Worm (Caenorhabditis elegans) whole organism, L2 larva: ENCODE data around the gene gst-33.

Experiments
- C34F6.9 ChIP-seq: fragments of 150-350 bp; optimal IDR thresholded peaks from 2 replicates; lab custom pipeline; 2014; ENCODE audit warnings: missing biosample characterization, missing genetic modification characterization
- F13H6.1 ChIP-seq: sonication (generic microtip); optimal IDR thresholded peaks from 2 replicates; lab custom pipeline; 2016; ENCODE audit warnings: missing genetic modification characterization, missing compliant biosample characterization
- R02D3.7 ChIP-seq: fragments of 150-350 bp; optimal IDR thresholded peaks from 2 replicates; lab custom pipeline; 2014; ENCODE audit warnings: missing biosample characterization, missing genetic modification characterization
- Y55F3AM.14 ChIP-seq: fragments of 200-800 bp; sonication (Bioruptor generic); optimal IDR thresholded peaks from 2 replicates; lab custom pipeline; 2018; ENCODE audit warnings: mild to moderate bottlenecking, missing genetic modification characterization, missing compliant biosample characterization
- ZK546.5 ChIP-seq: sonication (generic microtip); optimal IDR thresholded peaks from 2 replicates; lab custom pipeline; 2017; ENCODE audit warnings: missing biosample characterization, missing genetic modification characterization
- aly-2 ChIP-seq: fragments of 150-350 bp; optimal IDR thresholded peaks from 2 replicates; lab custom pipeline; 2014; ENCODE audit warnings: missing biosample characterization, missing genetic modification characterization
- ama-1 ChIP-seq: fragments of 150-350 bp; optimal IDR thresholded peaks from 2 replicates; lab custom pipeline; 2018; ENCODE audit warnings: inconsistent platforms
- blmp-1 ChIP-seq: sonication (generic microtip); optimal IDR thresholded peaks from 2 replicates; lab custom pipeline; 2017; ENCODE audit warnings: missing genetic modification characterization, mild to moderate bottlenecking, missing compliant biosample characterization, antibody characterized with exemption, moderate library complexity; ENCODE audit not compliant: insufficient read depth
- ceh-16 ChIP-seq: fragments of 150-350 bp; optimal IDR thresholded peaks from 2 replicates; lab custom pipeline; 2014; ENCODE audit warnings: missing biosample characterization, missing genetic modification characterization
- dmd-4 ChIP-seq: sonication (generic microtip); optimal IDR thresholded peaks from 2 replicates; lab custom pipeline; 2017; ENCODE audit warnings: missing biosample characterization, missing genetic modification characterization
- egl-27 ChIP-seq: sonication (generic microtip); optimal IDR thresholded peaks from 3 replicates; lab custom pipeline; 2017; ENCODE audit warnings: missing biosample characterization, missing genetic modification reagents, missing genetic modification characterization
- elt-1 ChIP-seq: fragments of 150-350 bp; optimal IDR thresholded peaks from 2 replicates; lab custom pipeline; 2014; ENCODE audit warnings: missing biosample characterization, missing genetic modification characterization
- gmeb-1 ChIP-seq: fragments of 150-350 bp; optimal IDR thresholded peaks from 2 replicates; lab custom pipeline; 2014; ENCODE audit warnings: missing biosample characterization, missing genetic modification characterization
- lin-11 ChIP-seq: fragments of 150-350 bp; sonication (generic microtip); optimal IDR thresholded peaks from 2 replicates; lab custom pipeline; 2014; ENCODE audit warnings: missing biosample characterization, missing genetic modification characterization, inconsistent platforms, mixed read lengths
- lin-13 ChIP-seq: fragments of 150-350 bp; optimal IDR thresholded peaks from 2 replicates; lab custom pipeline; 2014; ENCODE audit warnings: missing biosample characterization, missing genetic modification reagents, missing genetic modification characterization
- lin-39 ChIP-seq: fragments of 150-350 bp; optimal IDR thresholded peaks from 2 replicates; lab custom pipeline; 2014; ENCODE audit warnings: missing biosample characterization, missing genetic modification reagents, missing genetic modification characterization
- nhr-10 ChIP-seq: sonication (generic microtip); optimal IDR thresholded peaks from 2 replicates; lab custom pipeline; 2017; ENCODE audit warnings: missing biosample characterization, missing genetic modification characterization
- nhr-11 ChIP-seq: fragments of 150-350 bp; optimal IDR thresholded peaks from 2 replicates; lab custom pipeline; 2014; ENCODE audit warnings: missing biosample characterization, missing genetic modification characterization
- nhr-12 ChIP-seq: fragments of 150-350 bp; optimal IDR thresholded peaks from 2 replicates; lab custom pipeline; 2014; ENCODE audit warnings: missing biosample characterization, missing genetic modification characterization
- nhr-129 ChIP-seq: fragments of 150-350 bp; optimal IDR thresholded peaks from 2 replicates; lab custom pipeline; 2014; ENCODE audit warnings: missing biosample characterization, missing genetic modification characterization
- nhr-21 ChIP-seq: fragments of 150-350 bp; optimal IDR thresholded peaks from 2 replicates; lab custom pipeline; 2014; ENCODE audit warnings: missing biosample characterization, missing genetic modification characterization
- nhr-23 ChIP-seq: fragments of 150-350 bp; optimal IDR thresholded peaks from 2 replicates; lab custom pipeline; 2014; ENCODE audit warnings: missing biosample characterization, missing genetic modification reagents, missing genetic modification characterization
- nhr-237 ChIP-seq: fragments of 150-350 bp; optimal IDR thresholded peaks from 2 replicates; lab custom pipeline; 2014; ENCODE audit warnings: missing biosample characterization, missing genetic modification characterization
- nhr-25 ChIP-seq: fragments of 150-350 bp; sonication (generic microtip); optimal IDR thresholded peaks from 3 replicates; lab custom pipeline; 2014; ENCODE audit warnings: missing biosample characterization, missing genetic modification characterization
- nhr-6 ChIP-seq: fragments of 150-350 bp; optimal IDR thresholded peaks from 2 replicates; lab custom pipeline; 2014; ENCODE audit warnings: missing biosample characterization, missing genetic modification characterization
- nhr-77 ChIP-seq: fragments of 150-350 bp; optimal IDR thresholded peaks from 2 replicates; lab custom pipeline; 2014; ENCODE audit warnings: missing biosample characterization, missing genetic modification characterization
- peb-1 ChIP-seq: fragments of 150-350 bp; optimal IDR thresholded peaks from 2 replicates; lab custom pipeline; 2014; ENCODE audit warnings: missing biosample characterization, missing genetic modification characterization
- sem-4 ChIP-seq: fragments of 150-350 bp; optimal IDR thresholded peaks from 2 replicates; lab custom pipeline; 2014; ENCODE audit warnings: missing biosample characterization, missing genetic modification reagents, missing genetic modification characterization
- skn-1 ChIP-seq: sonication (generic microtip); optimal IDR thresholded peaks from 2 replicates; lab custom pipeline; 2017; ENCODE audit warnings: missing biosample characterization, missing genetic modification characterization
- sma-9 ChIP-seq, 2 experiments: fragments of 150-350 bp in 1 of 2; sonication (generic microtip) in 1 of 2; optimal IDR thresholded peaks; 2 replicates each; lab custom pipeline; 2014 to 2016; ENCODE audit warnings: missing genetic modification characterization in 2 of 2, mild to moderate bottlenecking in 1 of 2, missing biosample characterization in 1 of 2, missing compliant biosample characterization in 1 of 2, missing genetic modification reagents in 1 of 2, moderate library complexity in 1 of 2
- unc-39 ChIP-seq: fragments of 150-350 bp; optimal IDR thresholded peaks from 2 replicates; lab custom pipeline; 2014; ENCODE audit warnings: missing biosample characterization, missing genetic modification characterization
- unc-55 ChIP-seq: fragments of 150-350 bp; sonication (generic microtip); optimal IDR thresholded peaks from 3 replicates; lab custom pipeline; 2014; ENCODE audit warnings: missing biosample characterization, missing genetic modification reagents, missing genetic modification characterization
- zag-1 ChIP-seq: fragments of 150-350 bp; optimal IDR thresholded peaks from 2 replicates; lab custom pipeline; 2014; ENCODE audit warnings: missing biosample characterization, missing genetic modification characterization
- ztf-1 ChIP-seq: fragments of 200-800 bp; sonication (Bioruptor generic); conservative IDR thresholded peaks from 2 replicates; pipeline ENCODE4 v1.3.6; 2022; ENCODE audit warnings: missing genetic modification characterization, missing compliant biosample characterization

gst-33 gene

ce11 chrV:3444777-3445089 is 23.6 kb downstream of the gst-33 start, which contains the start of gene cfz-2:
TSS of gene cfz-2 (minus strand) at chrV:3444877.
- TF ChIP-seq F13H6.1, result peak; percentile 29
- TF ChIP-seq lin-11 (tag; lab: Kevin White, UChicago), result no peak

ce11 chrV:3442609-3443008 is 25.8 kb downstream of the gst-33 start:
- no peak for TF ChIP-seq Y55F3AM.14 (GFP tag; lab: Kevin White, UChicago)
- no peak for TF ChIP-seq sma-9 (GFP tag; optimal IDR thresholded peaks at IDR 0.05; lab: Kevin White, UChicago)
- no peak for TF ChIP-seq sma-9 (tag; optimal IDR thresholded peaks at IDR 0.05; lab: Kevin White, UChicago)
- no peak for TF ChIP-seq skn-1 (tag; lab: Kevin White, UChicago)
- TF ChIP-seq F13H6.1, result no peak
- TF ChIP-seq ama-1 (lab: Kevin White, UChicago), result no peak
- no peak for TF ChIP-seq nhr-6 (tag; lab: Kevin White, UChicago)
- TF ChIP-seq nhr-12 (tag; lab: Kevin White, UChicago), result no peak
- no peak for TF ChIP-seq nhr-10
- no peak for TF ChIP-seq nhr-129 (tag; lab: Kevin White, UChicago)
- no peak for TF ChIP-seq nhr-23 (tag; lab: Kevin White, UChicago)
- TF ChIP-seq egl-27 (tag; lab: Kevin White, UChicago), result no peak
- no peak for TF ChIP-seq ztf-1 (GFP tag; lab: Robert Waterston, UW)
- TF ChIP-seq sem-4 (tag; lab: Kevin White, UChicago), result no peak
- TF ChIP-seq elt-1 (tag; lab: Kevin White, UChicago), result no peak
- TF ChIP-seq ceh-16 (tag; lab: Kevin White, UChicago), result no peak
- TF ChIP-seq gmeb-1 (tag; lab: Kevin White, UChicago), result no peak
- TF ChIP-seq C34F6.9, result no peak
- TF ChIP-seq nhr-237 (tag; lab: Kevin White, UChicago), result no peak

DNA sequence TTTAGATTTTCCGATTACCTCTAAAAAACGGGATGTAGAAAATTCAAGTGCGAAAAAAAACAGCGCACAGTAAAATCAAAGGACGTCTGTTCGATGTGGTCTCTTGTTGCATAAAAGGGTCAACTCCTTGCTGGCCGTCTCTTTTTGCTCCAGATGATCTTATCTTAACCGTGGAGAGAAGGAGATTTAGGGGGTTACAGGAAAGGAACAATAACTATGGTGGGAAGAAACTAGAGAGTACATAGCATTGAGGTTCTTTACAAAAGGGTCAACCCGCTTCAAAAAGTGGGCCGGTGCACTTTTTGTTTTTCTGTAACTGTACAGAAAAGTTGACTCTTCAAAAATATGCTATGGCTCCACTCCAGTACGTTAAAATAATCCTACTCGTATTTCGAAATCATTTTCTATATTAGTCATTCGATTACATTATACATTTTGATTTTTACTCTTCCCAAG is 36.8 kb downstream of the gst-33 start, which contains the start of the genes T20D4.19 and srj-9:
TSS of gene T20D4.19 (minus strand) at position 101 of the 456 bp plus-strand sequence.
TSS of gene srj-9 (plus strand) at position 406 of the 456 bp plus-strand sequence.
- no peak for TF ChIP-seq lin-11 (tag; lab: Kevin White, UChicago)
- no peak for TF ChIP-seq sma-9 (GFP tag; optimal IDR thresholded peaks at IDR 0.05; lab: Kevin White, UChicago)
- TF ChIP-seq sma-9 (tag; optimal IDR thresholded peaks at IDR 0.05; lab: Kevin White, UChicago), result no peak
- TF ChIP-seq nhr-129 (tag; lab: Kevin White, UChicago), result no peak
- no peak for TF ChIP-seq gmeb-1 (tag; lab: Kevin White, UChicago)
- TF ChIP-seq ZK546.5 (tag; lab: Kevin White, UChicago), result no peak
- no peak for TF ChIP-seq Y55F3AM.14 (GFP tag; lab: Kevin White, UChicago)
- no peak for TF ChIP-seq peb-1
- TF ChIP-seq R02D3.7 (tag; lab: Kevin White, UChicago), result no peak
- TF ChIP-seq sem-4 (tag; lab: Kevin White, UChicago), result no peak
- no peak for TF ChIP-seq F13H6.1
- TF ChIP-seq unc-39 (tag; lab: Kevin White, UChicago), result no peak
- TF ChIP-seq dmd-4, result no peak
- no peak for TF ChIP-seq lin-39 (tag; lab: Kevin White, UChicago)
- no peak for TF ChIP-seq nhr-6 (tag; lab: Kevin White, UChicago)
- TF ChIP-seq nhr-25 (tag; lab: Kevin White, UChicago), result no peak
- no peak for TF ChIP-seq nhr-237 (tag; lab: Kevin White, UChicago)
- TF ChIP-seq zag-1 (tag; lab: Kevin White, UChicago), result no peak
- TF ChIP-seq nhr-77, result no peak
- no peak for TF ChIP-seq elt-1 (tag; lab: Kevin White, UChicago)

DNA sequence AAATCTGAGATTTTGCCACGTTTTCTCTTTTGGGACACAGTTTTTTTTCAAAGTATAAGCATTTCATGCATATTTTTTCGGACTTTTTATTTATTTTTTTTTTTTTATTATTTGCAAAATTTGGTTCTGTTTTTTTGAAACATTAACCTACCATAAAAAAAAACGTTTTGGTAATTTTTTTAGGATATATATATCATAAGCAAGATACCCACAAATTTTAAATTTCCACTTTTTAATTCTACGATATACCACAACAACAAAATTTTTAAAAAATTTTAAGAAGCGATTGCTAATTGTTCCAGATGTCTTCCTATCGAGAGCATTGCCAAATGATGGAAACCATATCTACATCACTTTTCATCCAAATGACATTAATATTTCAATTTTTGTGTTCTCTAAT is 39.7 kb downstream of the gst-33 start, which contains the start of gene srab-20:
TSS of gene srab-20 (plus strand) at position 301 of the 400 bp plus-strand sequence.
- TF ChIP-seq lin-11 (tag; lab: Kevin White, UChicago) (no peak), aly-2 (tag; lab: Kevin White, UChicago) (no peak), nhr-23 (tag; lab: Kevin White, UChicago) (no peak), skn-1 (tag; lab: Kevin White, UChicago) (no peak), C34F6.9 (no peak), egl-27 (tag; lab: Kevin White, UChicago) (no peak), nhr-11 (tag; lab: Kevin White, UChicago) (no peak)

ce11 chrV:3426076-3426475 is 42.3 kb downstream of the gst-33 start, which contains the start of gene srab-22:
TSS of gene srab-22 (plus strand) at chrV:3426376.
- no peak for TF ChIP-seq F13H6.1
- TF ChIP-seq lin-13 (GFP tag; lab: Kevin White, UChicago), result no peak
- no peak for TF ChIP-seq nhr-10
- TF ChIP-seq nhr-21 (tag; lab: Kevin White, UChicago), result no peak
- no peak for TF ChIP-seq unc-55 (GFP tag; lab: Kevin White, UChicago)
- TF ChIP-seq nhr-11 (tag; lab: Kevin White, UChicago), result no peak
- no peak for TF ChIP-seq nhr-25 (tag; lab: Kevin White, UChicago)
- no peak for TF ChIP-seq lin-11 (tag; lab: Kevin White, UChicago)
- TF ChIP-seq blmp-1 (tag; lab: Kevin White, UChicago), result no peak
